Fruit fly (Drosophila melanogaster): Measurements from ENCODE around the gene CG7394.
A peak's percentile ranks its signal among the peaks of the same experiment; 100 is the strongest.

Gene CG7394

DNA sequence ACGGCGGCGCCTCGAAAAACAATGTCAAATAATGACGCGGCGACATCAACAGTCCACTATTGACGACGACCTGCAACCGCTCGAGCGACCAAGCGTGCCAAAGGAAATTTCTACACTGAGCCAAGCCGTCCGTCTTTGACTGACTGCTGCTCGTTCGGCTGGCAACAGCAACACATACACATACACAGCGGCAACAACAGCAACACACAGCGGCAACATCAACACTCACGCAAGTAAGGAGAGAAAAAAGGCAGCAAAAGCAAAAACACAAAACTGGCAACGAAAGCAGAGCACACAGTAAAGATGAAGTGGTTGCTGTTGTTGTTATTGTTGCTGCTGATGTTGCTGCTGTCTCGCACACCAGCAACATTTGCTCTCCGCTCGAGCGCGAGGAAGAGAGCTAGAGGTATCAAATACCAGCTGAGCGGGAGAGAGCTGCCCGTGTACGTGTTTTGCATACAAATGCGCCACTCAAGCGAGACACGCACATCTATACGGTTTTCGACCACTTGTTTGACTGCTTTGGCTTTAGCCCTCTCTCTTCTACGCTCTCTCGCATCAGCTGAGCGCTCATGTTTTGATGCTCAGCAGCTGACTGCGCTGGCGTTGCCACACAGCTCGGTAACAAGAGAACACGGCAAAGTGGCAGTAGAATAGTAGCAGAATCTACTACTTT, 8.7 kb upstream of the CG7394 start (continued):
- TF ChIP-seq ttk (GFP tag; IDR thresholded peaks at IDR 0.05) (no peak), pfk (GFP tag; optimal IDR thresholded peaks at IDR 0.05) (peak; percentile 5), CG2712 (tag; optimal IDR thresholded peaks at IDR 0.05) (peak; percentile 34), CG14667 (GFP tag; IDR thresholded peaks at IDR 0.05) (no peak), CG12769 (tag; optimal IDR thresholded peaks at IDR 0.05) (peak; percentile 61), CG7372 (GFP tag; IDR thresholded peaks at IDR 0.05) (no peak), Dip2 (GFP tag; IDR thresholded peaks at IDR 0.05) (no peak), BtbVII (GFP tag; optimal IDR thresholded peaks at IDR 0.05) (peak; percentile 59), CG15269 (tag; optimal IDR thresholded peaks at IDR 0.05) (peak; percentile 49), CG8388 (GFP tag; optimal IDR thresholded peaks at IDR 0.05) (no peak), schlank (tag; optimal IDR thresholded peaks at IDR 0.05) (no peak), H2.0 (GFP tag; IDR thresholded peaks at IDR 0.05) (no peak), fd3F (GFP tag; optimal IDR thresholded peaks at IDR 0.05) (no peak), chn (GFP tag; optimal IDR thresholded peaks at IDR 0.05) (no peak), CG12299 (tag; optimal IDR thresholded peaks at IDR 0.05) (no peak), ci (GFP tag; IDR thresholded peaks at IDR 0.05) (peak; percentile 74), Rx (GFP tag; IDR thresholded peaks at IDR 0.05) (no peak), Dbx (GFP tag; IDR thresholded peaks at IDR 0.05) (0 out of 3 replicates have a peak, but pooled peaks have one; percentile 38), amos (GFP tag; IDR thresholded peaks at IDR 0.05; ENCODE audit: partially characterized antibody) (no peak; the same call in 1 of the 2 replicates), Hey (tag; optimal IDR thresholded peaks at IDR 0.05) (no peak), CG3281 (GFP tag; optimal IDR thresholded peaks at IDR 0.05) (no peak), slbo (GFP tag; IDR thresholded peaks at IDR 0.05) (peak; percentile 29; the same call in 1 of the 2 replicates), pnt (GFP tag; optimal IDR thresholded peaks at IDR 0.05) (no peak), Hsf (GFP tag; optimal IDR thresholded peaks at IDR 0.05) (no peak), stwl (tag; optimal IDR thresholded peaks at IDR 0.05) (peak; percentile 47), CG2120 (GFP tag; optimal IDR thresholded peaks at IDR 0.05) (no peak), CG7963 (GFP tag; IDR thresholded peaks at IDR 0.05; ENCODE audit: partially characterized antibody) (no peak), CG2889 (GFP tag; IDR thresholded peaks at IDR 0.05) (no peak), CG12155 (GFP tag; optimal IDR thresholded peaks at IDR 0.05) (peak; percentile 25), CG13775 (GFP tag; optimal IDR thresholded peaks at IDR 0.05) (no peak), CG7271 (tag; optimal IDR thresholded peaks at IDR 0.05) (no peak), az2 (GFP tag; optimal IDR thresholded peaks at IDR 0.05) (no peak), lab (GFP tag; optimal IDR thresholded peaks at IDR 0.05) (peak; percentile 40), crc (GFP tag; optimal IDR thresholded peaks at IDR 0.05) (no peak), gcm (GFP tag; optimal IDR thresholded peaks at IDR 0.05) (peak; percentile 56), CG4730 (GFP tag; IDR thresholded peaks at IDR 0.05) (no peak), caup (GFP tag; optimal IDR thresholded peaks at IDR 0.05; ENCODE audit: severe bottlenecking) (peak; percentile 68), CG6175 (GFP tag; IDR thresholded peaks at IDR 0.05) (peak; percentile 97), Dref (GFP tag; IDR thresholded peaks at IDR 0.05) (no peak), unc-4 (GFP tag; IDR thresholded peaks at IDR 0.05; ENCODE audit: partially characterized antibody) (peak; percentile 62), toy (GFP tag; IDR thresholded peaks at IDR 0.05) (0 out of 2 replicates have a peak, but pooled peaks have one; percentile 6), YL-1 (GFP tag; optimal IDR thresholded peaks at IDR 0.05) (peak; percentile 21), CG8089 (GFP tag; optimal IDR thresholded peaks at IDR 0.05) (peak; percentile 4), Bteb2 (GFP tag; optimal IDR thresholded peaks at IDR 0.05) (no peak), mirr (GFP tag; optimal IDR thresholded peaks at IDR 0.05) (peak; percentile 59), sob (GFP tag; IDR thresholded peaks at IDR 0.05) (peak; percentile 40; the same call in 1 of the 2 replicates), knrl (GFP tag; IDR thresholded peaks at IDR 0.05; ENCODE audit: partially characterized antibody) (peak; percentile 34; the same call in 1 of the 3 replicates), danr (GFP tag; IDR thresholded peaks at IDR 0.05) (no peak), Neu2 (GFP tag; optimal IDR thresholded peaks at IDR 0.05; ENCODE audit: borderline replicate concordance) (no peak), grau (tag; optimal IDR thresholded peaks at IDR 0.05) (peak; percentile 18)

Measured in whole organism, embryonic.